ENCODE assay signal across 1 fruit fly cellular context in genomic region chr3L:3624876-3625275, dm6.
TF ChIP-seq lines count a peak whose summit lies in the region.

No protein-coding gene starts in this region.

TF ChIP-seq in whole organism, embryonic, 481 proteins besides CTCF, POLR2A, EP300 and RAD21 (continued from another document):
- TF ChIP-seq zen2 (GFP tag; IDR thresholded peaks at IDR 0.05; lab: Robert Waterston, UW; ENCODE audit: partially characterized antibody) (0 out of 3 replicates have a peak, but pooled peaks have one; percentile 24), ewg (GFP tag; optimal IDR thresholded peaks at IDR 0.05; lab: Kevin White, UChicago) (peak; percentile 93), dimm (GFP tag; IDR thresholded peaks at IDR 0.05; lab: Robert Waterston, UW) (no peak), btn (GFP tag; optimal IDR thresholded peaks at IDR 0.05; lab: Kevin White, UChicago) (no peak), CG10543 (GFP tag; optimal IDR thresholded peaks at IDR 0.05; lab: Kevin White, UChicago) (no peak), az2 (GFP tag; optimal IDR thresholded peaks at IDR 0.05; lab: Kevin White, UChicago) (no peak), emc (GFP tag; optimal IDR thresholded peaks at IDR 0.05; lab: Kevin White, UChicago) (no peak), Fer3 (tag; optimal IDR thresholded peaks at IDR 0.05; lab: Kevin White, UChicago) (no peak), CG2116 (GFP tag; optimal IDR thresholded peaks at IDR 0.05; lab: Kevin White, UChicago) (no peak), Hmr (GFP tag; optimal IDR thresholded peaks at IDR 0.05; lab: Kevin White, UChicago) (no peak), hkb (optimal IDR thresholded peaks at IDR 0.05; lab: Kevin White, UChicago) (no peak), hkb (GFP tag; IDR thresholded peaks at IDR 0.05; lab: Robert Waterston, UW) (0 out of 2 replicates have a peak, but pooled peaks have one; percentile 10), abd-A (tag; optimal IDR thresholded peaks at IDR 0.05; lab: Kevin White, UChicago) (peak; percentile 95), ham (GFP tag; IDR thresholded peaks at IDR 0.05; lab: Robert Waterston, UW) (no peak), Trl (optimal IDR thresholded peaks at IDR 0.05; lab: Kevin White, UChicago) (peak; percentile 16 to 30), Trl (GFP tag; optimal IDR thresholded peaks at IDR 0.05; lab: Kevin White, UChicago) (no peak), Xrp1 (GFP tag; IDR thresholded peaks at IDR 0.05; lab: Robert Waterston, UW) (no peak), C15 (GFP tag; IDR thresholded peaks at IDR 0.05; lab: Robert Waterston, UW) (no peak), Med (GFP tag; lab: Kevin White, UChicago) (peak; percentile 79), Max (GFP tag; optimal IDR thresholded peaks at IDR 0.05; lab: Kevin White, UChicago) (no peak), gce (GFP tag; IDR thresholded peaks at IDR 0.05; lab: Robert Waterston, UW) (no peak), Blimp-1 (GFP tag; optimal IDR thresholded peaks at IDR 0.05; lab: Kevin White, UChicago) (no peak), sob (GFP tag; IDR thresholded peaks at IDR 0.05; lab: Robert Waterston, UW) (no peak), Fer1 (GFP tag; optimal IDR thresholded peaks at IDR 0.05; lab: Kevin White, UChicago) (no peak), sens (GFP tag; lab: Kevin White, UChicago) (peak; percentile 25), trh (GFP tag; optimal IDR thresholded peaks at IDR 0.05; lab: Kevin White, UChicago) (no peak), Mad (GFP tag; optimal IDR thresholded peaks at IDR 0.05; lab: Kevin White, UChicago) (no peak), MTF-1 (GFP tag; optimal IDR thresholded peaks at IDR 0.05; lab: Kevin White, UChicago; ENCODE audit: borderline replicate concordance) (no peak), CG10654 (GFP tag; optimal IDR thresholded peaks at IDR 0.05; lab: Kevin White, UChicago) (no peak), Sox102F (GFP tag; optimal IDR thresholded peaks at IDR 0.05; lab: Kevin White, UChicago) (no peak), CG13624 (GFP tag; optimal IDR thresholded peaks at IDR 0.05; lab: Kevin White, UChicago) (no peak), CG31365 (tag; optimal IDR thresholded peaks at IDR 0.05; lab: Kevin White, UChicago) (no peak), eve (GFP tag; optimal IDR thresholded peaks at IDR 0.05; lab: Kevin White, UChicago) (no peak), D (optimal IDR thresholded peaks at IDR 0.05; lab: Kevin White, UChicago) (no peak), D (GFP tag; optimal IDR thresholded peaks at IDR 0.05; lab: Kevin White, UChicago) (no peak), gem (tag; optimal IDR thresholded peaks at IDR 0.05; lab: Kevin White, UChicago) (no peak), crc (GFP tag; optimal IDR thresholded peaks at IDR 0.05; lab: Kevin White, UChicago) (no peak), HLH54F (GFP tag; optimal IDR thresholded peaks at IDR 0.05; lab: Kevin White, UChicago) (no peak), salm (tag; optimal IDR thresholded peaks at IDR 0.05; lab: Kevin White, UChicago) (no peak), CG15073 (GFP tag; optimal IDR thresholded peaks at IDR 0.05; lab: Kevin White, UChicago) (no peak), NFAT (GFP tag; IDR thresholded peaks at IDR 0.05; lab: Robert Waterston, UW) (no peak), CHES-1-like (GFP tag; optimal IDR thresholded peaks at IDR 0.05; lab: Kevin White, UChicago) (no peak), Hey (tag; optimal IDR thresholded peaks at IDR 0.05; lab: Kevin White, UChicago) (no peak), Rx (GFP tag; IDR thresholded peaks at IDR 0.05; lab: Robert Waterston, UW) (no peak), Dip3 (GFP tag; optimal IDR thresholded peaks at IDR 0.05; lab: Kevin White, UChicago) (no peak), CG4730 (GFP tag; IDR thresholded peaks at IDR 0.05; lab: Robert Waterston, UW) (no peak), CG6683 (GFP tag; optimal IDR thresholded peaks at IDR 0.05; lab: Kevin White, UChicago) (no peak), CG2712 (tag; optimal IDR thresholded peaks at IDR 0.05; lab: Kevin White, UChicago) (no peak), CG11560 (tag; IDR thresholded peaks at IDR 0.05; lab: Robert Waterston, UW) (no peak), sr (GFP tag; IDR thresholded peaks at IDR 0.05; lab: Robert Waterston, UW) (no peak), usp (GFP tag; optimal IDR thresholded peaks at IDR 0.05; lab: Kevin White, UChicago) (no peak), Hand (GFP tag; optimal IDR thresholded peaks at IDR 0.05; lab: Kevin White, UChicago) (no peak), HLH4C (GFP tag; IDR thresholded peaks at IDR 0.05; lab: Robert Waterston, UW; ENCODE audit: partially characterized antibody) (no peak), CG10267 (tag; optimal IDR thresholded peaks at IDR 0.05; lab: Kevin White, UChicago) (no peak), tio (GFP tag; optimal IDR thresholded peaks at IDR 0.05; lab: Kevin White, UChicago) (no peak), slp2 (GFP tag; optimal IDR thresholded peaks at IDR 0.05; lab: Kevin White, UChicago) (no peak), pan (optimal IDR thresholded peaks at IDR 0.05; lab: Kevin White, UChicago) (no peak), pan (GFP tag; optimal IDR thresholded peaks at IDR 0.05 in 1 of 2, IDR thresholded peaks at IDR 0.05 in 1 of 2) (peak in 1 of 2 experiments; percentile 7), CG1602 (GFP tag; optimal IDR thresholded peaks at IDR 0.05; lab: Kevin White, UChicago) (no peak), sim (GFP tag; IDR thresholded peaks at IDR 0.05; lab: Robert Waterston, UW) (no peak), jing (GFP tag; optimal IDR thresholded peaks at IDR 0.05; lab: Kevin White, UChicago) (peak; percentile 6), CG4820 (GFP tag; optimal IDR thresholded peaks at IDR 0.05; lab: Kevin White, UChicago) (no peak), CG16779 (GFP tag; IDR thresholded peaks at IDR 0.05; lab: Robert Waterston, UW) (no peak), ind (GFP tag; optimal IDR thresholded peaks at IDR 0.05; lab: Kevin White, UChicago) (no peak), lov (optimal IDR thresholded peaks at IDR 0.05; lab: Kevin White, UChicago) (no peak), lov (GFP tag; IDR thresholded peaks at IDR 0.05; lab: Robert Waterston, UW) (no peak), CG17359 (tag; optimal IDR thresholded peaks at IDR 0.05; lab: Kevin White, UChicago) (no peak), CG17829 (tag; optimal IDR thresholded peaks at IDR 0.05; lab: Kevin White, UChicago) (no peak), fu2 (GFP tag; optimal IDR thresholded peaks at IDR 0.05; lab: Kevin White, UChicago) (no peak), CG11398 (GFP tag; optimal IDR thresholded peaks at IDR 0.05; lab: Kevin White, UChicago) (no peak), CG8359 (GFP tag; optimal IDR thresholded peaks at IDR 0.05; lab: Kevin White, UChicago; ENCODE audit: borderline replicate concordance) (no peak), CG2889 (GFP tag; IDR thresholded peaks at IDR 0.05; lab: Robert Waterston, UW) (no peak), CG17802 (tag; optimal IDR thresholded peaks at IDR 0.05; lab: Kevin White, UChicago) (no peak), CG13296 (GFP tag; optimal IDR thresholded peaks at IDR 0.05; lab: Kevin White, UChicago) (no peak)
